Fruit fly (Drosophila melanogaster) whole organism, embryonic: ENCODE data around the gene Ubi-p5E.

Source experiments
- Abd-B ChIP-seq: fragments of 200-800 bp; sonication (Bioruptor generic); optimal IDR thresholded peaks from 2 replicates; lab custom pipeline; 2018; ENCODE audit warnings: missing biosample characterization, mild to moderate bottlenecking, missing genetic modification characterization, moderate library complexity
- Awh ChIP-seq: fragments of 200-800 bp; sonication (Bioruptor generic); IDR thresholded peaks from 2 replicates; pipeline ENCODE4, ENCODE4 v1.3.6; 2022; ENCODE audit warnings: missing biosample characterization, missing genetic modification characterization
- CG10431 ChIP-seq: fragments of 200-800 bp; sonication (Bioruptor generic); optimal IDR thresholded peaks from 3 replicates; lab custom pipeline; 2018; ENCODE audit warnings: missing biosample characterization, mild to moderate bottlenecking, missing genetic modification characterization
- CG11093 ChIP-seq: fragments of 200-800 bp; sonication (Bioruptor generic); IDR thresholded peaks from 3 replicates; pipeline ENCODE4 v1.3.6; 2022; ENCODE audit warnings: missing biosample characterization, missing genetic modification characterization
- CG12744 ChIP-seq: fragments of 200-800 bp; sonication (Bioruptor generic); optimal IDR thresholded peaks from 2 replicates; lab custom pipeline; 2016; ENCODE audit warnings: missing biosample characterization, missing genetic modification characterization
- CG12769 ChIP-seq: fragments of 200-800 bp; sonication (Bioruptor generic); optimal IDR thresholded peaks from 2 replicates; lab custom pipeline; 2019; ENCODE audit warnings: missing biosample characterization, mild to moderate bottlenecking, missing genetic modification characterization, moderate library complexity
- CG13775 ChIP-seq: fragments of 200-800 bp; sonication (Bioruptor generic); optimal IDR thresholded peaks from 3 replicates; lab custom pipeline; 2017; ENCODE audit warnings: missing biosample characterization, mild to moderate bottlenecking, missing genetic modification characterization
- CG13894 ChIP-seq: fragments of 200-800 bp; sonication (Bioruptor generic); optimal IDR thresholded peaks from 3 replicates; lab custom pipeline; 2018; ENCODE audit warnings: missing biosample characterization, mild to moderate bottlenecking, missing genetic modification characterization, moderate library complexity
- CG14965 ChIP-seq: fragments of 200-800 bp; sonication (Bioruptor generic); optimal IDR thresholded peaks from 2 replicates; lab custom pipeline; 2016; ENCODE audit warnings: missing biosample characterization, missing genetic modification characterization, borderline replicate concordance
- CG1603 ChIP-seq: fragments of 200-800 bp; sonication (Bioruptor generic); optimal IDR thresholded peaks from 2 replicates; lab custom pipeline; 2019; ENCODE audit warnings: missing biosample characterization, mild to moderate bottlenecking, missing genetic modification characterization, moderate library complexity
- CG16863 ChIP-seq: fragments of 200-800 bp; sonication (Bioruptor generic); optimal IDR thresholded peaks from 3 replicates; lab custom pipeline; 2016; ENCODE audit warnings: missing biosample characterization, missing genetic modification characterization
- CG18619 ChIP-seq: fragments of 200-800 bp; sonication (Bioruptor generic); optimal IDR thresholded peaks from 3 replicates; lab custom pipeline; 2017; ENCODE audit warnings: missing biosample characterization, mild to moderate bottlenecking, missing genetic modification characterization
- CG30403 ChIP-seq: fragments of 200-800 bp; sonication (Bioruptor generic); optimal IDR thresholded peaks from 3 replicates; lab custom pipeline; 2016; ENCODE audit warnings: missing biosample characterization, missing genetic modification characterization
- CG3163 ChIP-seq: fragments of 200-800 bp; sonication (Bioruptor generic); optimal IDR thresholded peaks from 3 replicates; lab custom pipeline; 2016; ENCODE audit warnings: missing biosample characterization, missing genetic modification characterization
- CG42726 ChIP-seq: fragments of 200-800 bp; sonication (Bioruptor generic); IDR thresholded peaks from 2 replicates; pipeline ENCODE4 v1.3.6; 2022; ENCODE audit warnings: missing biosample characterization, missing genetic modification characterization; ENCODE audit not compliant: partially characterized antibody
- CG4328 ChIP-seq: fragments of 200-800 bp; sonication (Bioruptor generic); optimal IDR thresholded peaks from 3 replicates; lab custom pipeline; 2017; ENCODE audit warnings: missing biosample characterization, missing genetic modification reagents, missing genetic modification characterization
- CG4404 ChIP-seq: fragments of 200-800 bp; sonication (Bioruptor generic); IDR thresholded peaks from 2 replicates; pipeline ENCODE4 v1.3.6; 2022; ENCODE audit warnings: missing biosample characterization, missing genetic modification characterization
- CG4707 ChIP-seq: fragments of 200-800 bp; sonication (Bioruptor generic); optimal IDR thresholded peaks from 2 replicates; lab custom pipeline; 2018; ENCODE audit warnings: missing biosample characterization, mild to moderate bottlenecking, missing genetic modification characterization, moderate library complexity
- CG6854 ChIP-seq: fragments of 200-800 bp; sonication (Bioruptor generic); optimal IDR thresholded peaks from 3 replicates; lab custom pipeline; 2017; ENCODE audit warnings: missing biosample characterization, mild to moderate bottlenecking, missing genetic modification characterization
- CG8478 ChIP-seq: fragments of >200 bp; optimal IDR thresholded peaks from 2 replicates; lab custom pipeline; 2018
- CoRest ChIP-seq: fragments of 200-800 bp; sonication (Bioruptor generic); optimal IDR thresholded peaks from 3 replicates; lab custom pipeline; 2018; ENCODE audit warnings: missing biosample characterization, mild to moderate bottlenecking, missing genetic modification characterization, moderate library complexity
- D19A ChIP-seq: fragments of 200-800 bp; optimal IDR thresholded peaks from 3 replicates; lab custom pipeline; 2019; ENCODE audit warnings: missing biosample characterization, mild to moderate bottlenecking, missing genetic modification characterization, moderate library complexity
- Hmx ChIP-seq: fragments of 200-800 bp; sonication (Bioruptor generic); optimal IDR thresholded peaks from 2 replicates; lab custom pipeline; 2016; ENCODE audit warnings: missing biosample characterization, missing genetic modification characterization
- Hr51 ChIP-seq, 2 experiments: fragments of 200-800 bp; sonication (Bioruptor generic); optimal IDR thresholded peaks; 2 replicates in 1 of 2; 3 replicates in 1 of 2; lab custom pipeline; 2016 to 2018; ENCODE audit warnings: missing biosample characterization in 2 of 2, missing genetic modification characterization in 2 of 2, mild to moderate bottlenecking in 1 of 2, moderate library complexity in 1 of 2
- Hr78 ChIP-seq, 2 experiments: fragments of 200-800 bp in 1 of 2; fragments of >200 bp in 1 of 2; sonication (Bioruptor generic) in 1 of 2; optimal IDR thresholded peaks; 2 replicates each; lab custom pipeline; 2017 to 2019; ENCODE audit warnings: missing biosample characterization in 2 of 2, missing genetic modification characterization in 2 of 2, mild to moderate bottlenecking in 1 of 2, moderate library complexity in 1 of 2
- Oaz ChIP-seq: fragments of 200-800 bp; sonication (Bioruptor generic); IDR thresholded peaks from 2 replicates; pipeline ENCODE4 v1.3.6; 2022; ENCODE audit warnings: missing biosample characterization, missing genetic modification characterization
- Rfx ChIP-seq: fragments of 200-800 bp; sonication (Bioruptor generic); IDR thresholded peaks from 2 replicates; pipeline ENCODE4 v1.3.6; 2022; ENCODE audit warnings: missing biosample characterization, missing genetic modification characterization
- Scr ChIP-seq: fragments of 200-800 bp; sonication (Bioruptor generic); IDR thresholded peaks from 2 replicates; pipeline ENCODE4 v1.3.6; 2022; ENCODE audit warnings: missing biosample characterization, missing genetic modification characterization; ENCODE audit not compliant: partially characterized antibody
- ase ChIP-seq: fragments of 200-800 bp; sonication (Bioruptor generic); IDR thresholded peaks from 3 replicates; pipeline ENCODE4 v1.3.6; 2022; ENCODE audit warnings: missing biosample characterization, missing genetic modification characterization
- cg ChIP-seq: fragments of 200-800 bp; sonication (Bioruptor generic); optimal IDR thresholded peaks from 3 replicates; lab custom pipeline; 2019; ENCODE audit warnings: missing biosample characterization, mild to moderate bottlenecking, missing genetic modification characterization, moderate library complexity
- chif ChIP-seq, 2 experiments: fragments of 200-800 bp; sonication (Bioruptor generic); optimal IDR thresholded peaks; 3 replicates each; lab custom pipeline; 2016; ENCODE audit warnings: missing biosample characterization in 2 of 2, missing genetic modification characterization in 2 of 2
- ci ChIP-seq: fragments of 200-800 bp; sonication (Bioruptor generic); IDR thresholded peaks from 3 replicates; pipeline ENCODE4 v1.3.6; 2022; ENCODE audit warnings: missing biosample characterization, missing genetic modification characterization
- crc ChIP-seq: fragments of 200-800 bp; sonication (Bioruptor generic); optimal IDR thresholded peaks from 2 replicates; lab custom pipeline; 2016; ENCODE audit warnings: missing biosample characterization, missing genetic modification characterization
- dpn ChIP-seq, 2 experiments: fragments of 200-800 bp; sonication (Bioruptor generic); optimal IDR thresholded peaks; 3 replicates each; lab custom pipeline; 2016; ENCODE audit warnings: missing biosample characterization in 2 of 2, missing genetic modification characterization in 2 of 2
- gfzf ChIP-seq: fragments of 200-800 bp; sonication (Bioruptor generic); optimal IDR thresholded peaks from 2 replicates; lab custom pipeline; 2016; ENCODE audit warnings: missing biosample characterization, mild to moderate bottlenecking, missing genetic modification characterization, moderate library complexity
- grau ChIP-seq: fragments of 200-800 bp; optimal IDR thresholded peaks from 3 replicates; lab custom pipeline; 2019; ENCODE audit warnings: missing biosample characterization, mild to moderate bottlenecking, missing genetic modification characterization, moderate library complexity
- gro ChIP-seq: fragments of 200-800 bp; sonication (Bioruptor generic); optimal IDR thresholded peaks from 2 replicates; lab custom pipeline; 2016; ENCODE audit warnings: missing biosample characterization, missing genetic modification characterization
- ind ChIP-seq: fragments of 200-800 bp; sonication (Bioruptor generic); optimal IDR thresholded peaks from 3 replicates; lab custom pipeline; 2016; ENCODE audit warnings: missing biosample characterization, missing genetic modification characterization
- insv ChIP-seq, 2 experiments: fragments of 200-800 bp; sonication (Bioruptor generic); optimal IDR thresholded peaks; 3 replicates each; lab custom pipeline; 2016 to 2018; ENCODE audit warnings: missing biosample characterization in 2 of 2, missing genetic modification characterization in 2 of 2
- jing ChIP-seq: fragments of 200-800 bp; sonication (Bioruptor generic); optimal IDR thresholded peaks from 2 replicates; lab custom pipeline; 2018; ENCODE audit warnings: missing biosample characterization, mild to moderate bottlenecking, missing genetic modification characterization
- lilli ChIP-seq: fragments of 200-800 bp; sonication (Bioruptor generic); optimal IDR thresholded peaks from 3 replicates; lab custom pipeline; 2016; ENCODE audit warnings: missing biosample characterization, missing genetic modification characterization
- mam ChIP-seq: fragments of 200-800 bp; sonication (Bioruptor generic); optimal IDR thresholded peaks from 3 replicates; lab custom pipeline; 2016; ENCODE audit warnings: missing biosample characterization, missing genetic modification characterization
- nom ChIP-seq: fragments of 200-800 bp; sonication (Bioruptor generic); optimal IDR thresholded peaks from 2 replicates; lab custom pipeline; 2017; ENCODE audit warnings: missing biosample characterization, missing genetic modification characterization, mild to moderate bottlenecking, moderate library complexity, missing genetic modification reagents
- org-1 ChIP-seq: fragments of 200-800 bp; sonication (Bioruptor generic); optimal IDR thresholded peaks from 2 replicates; lab custom pipeline; 2017; ENCODE audit warnings: missing biosample characterization, missing genetic modification characterization
- pho ChIP-seq: fragments of 200-800 bp; sonication (Bioruptor generic); optimal IDR thresholded peaks from 2 replicates; lab custom pipeline; 2016; ENCODE audit warnings: missing biosample characterization, missing genetic modification characterization
- ranshi ChIP-seq: fragments of 200-800 bp; sonication (Bioruptor generic); IDR thresholded peaks from 2 replicates; pipeline ENCODE4 v1.3.6; 2022; ENCODE audit warnings: missing biosample characterization, missing genetic modification characterization
- sens-2 ChIP-seq: fragments of 200-800 bp; sonication (Bioruptor generic); IDR thresholded peaks from 2 replicates; pipeline ENCODE4 v1.3.6; 2022; ENCODE audit warnings: missing biosample characterization, missing genetic modification characterization
- stwl ChIP-seq: fragments of 200-800 bp; sonication (Bioruptor generic); optimal IDR thresholded peaks from 3 replicates; lab custom pipeline; 2018; ENCODE audit warnings: missing biosample characterization, mild to moderate bottlenecking, missing genetic modification characterization, moderate library complexity
- trh ChIP-seq: fragments of 200-800 bp; sonication (Bioruptor generic); optimal IDR thresholded peaks from 2 replicates; lab custom pipeline; 2016; ENCODE audit warnings: missing biosample characterization, missing genetic modification characterization

Ubi-p5E gene

dm6 chrX:6316858-6317474 is 37.5 kb upstream of the Ubi-p5E start (continued):
- TF ChIP-seq nom (GFP tag; lab: Kevin White, UChicago) (no peak), CG4404 (peak; percentile 33; the same call in 1 of the 2 replicates), cg (GFP tag; lab: Kevin White, UChicago) (no peak), CG13894 (tag; lab: Kevin White, UChicago) (peak; percentile 71), D19A (tag; lab: Kevin White, UChicago) (peak; percentile 20), CG14965 (no peak), lilli (GFP tag; lab: Kevin White, UChicago) (peak; percentile 57), Rfx (GFP tag; lab: Robert Waterston, UW) (peak; percentile 82), CG10431 (GFP tag; lab: Kevin White, UChicago) (no peak), CG8478 (lab: Kevin White, UChicago) (no peak), ci (peak; percentile 79), CG42726 (GFP tag; lab: Robert Waterston, UW) (no peak), crc (GFP tag; lab: Kevin White, UChicago) (no peak), CG6854 (GFP tag; lab: Kevin White, UChicago) (peak; percentile 63), pho (GFP tag; lab: Kevin White, UChicago) (peak; percentile 47), ind (GFP tag; lab: Kevin White, UChicago) (peak; percentile 45), CoRest (tag; lab: Kevin White, UChicago) (peak; percentile 65), Abd-B (peak; percentile 32), Scr (no peak), CG11093 (GFP tag; lab: Robert Waterston, UW) (0 out of 3 replicates have a peak, but pooled peaks have one; percentile 31), CG1603 (tag; lab: Kevin White, UChicago) (peak; percentile 69), Hmx (GFP tag; lab: Kevin White, UChicago) (no peak), dpn (GFP tag; optimal IDR thresholded peaks at IDR 0.05; lab: Kevin White, UChicago) (peak; percentile 26 to 60), CG16863 (peak; percentile 46), Oaz (peak; percentile 58; the same call in 1 of the 2 replicates), CG18619 (GFP tag; lab: Kevin White, UChicago) (peak; percentile 66), CG12744 (GFP tag; lab: Kevin White, UChicago) (peak; percentile 21), trh (GFP tag; lab: Kevin White, UChicago) (no peak), gro (peak; percentile 65), jing (no peak), org-1 (GFP tag; lab: Kevin White, UChicago) (peak; percentile 73), mam (GFP tag; lab: Kevin White, UChicago) (peak; percentile 31), Awh (GFP tag; lab: Robert Waterston, UW) (peak; percentile 50; the same call in 1 of the 2 replicates), stwl (no peak), CG30403 (GFP tag; lab: Kevin White, UChicago) (peak; percentile 64), ase (GFP tag; lab: Robert Waterston, UW) (peak; percentile 56; the same call in 2 of the 3 replicates), Hr78 (GFP tag; optimal IDR thresholded peaks at IDR 0.05; lab: Kevin White, UChicago) (no peak), gfzf (GFP tag; lab: Kevin White, UChicago) (no peak), CG4328 (GFP tag; lab: Kevin White, UChicago) (no peak), CG12769 (peak; percentile 83), CG13775 (GFP tag; lab: Kevin White, UChicago) (peak; percentile 41), sens-2 (GFP tag; lab: Robert Waterston, UW) (peak; percentile 56), CG4707 (GFP tag; lab: Kevin White, UChicago) (no peak), insv (GFP tag; optimal IDR thresholded peaks at IDR 0.05; lab: Kevin White, UChicago) (no peak), CG3163 (GFP tag; lab: Kevin White, UChicago) (peak; percentile 7), ranshi (peak; percentile 70), chif (GFP tag; optimal IDR thresholded peaks at IDR 0.05; lab: Kevin White, UChicago) (peak in 1 of 2 experiments; percentile 33), grau (tag; lab: Kevin White, UChicago) (peak; percentile 66), Hr51 (GFP tag; optimal IDR thresholded peaks at IDR 0.05; lab: Kevin White, UChicago) (peak; percentile 39 to 74)
